Fruit fly (Drosophila melanogaster) whole organism, pupa: ENCODE data around the gene SkpA.
"Not testable (repeated sequence)": the region's sequence is repeated elsewhere in the genome, so short reads cannot be mapped to it uniquely, and the experiment has no call there.

ENCODE experiments used
- CG10348 ChIP-seq: fragments of 200-800 bp; sonication (Bioruptor generic); IDR thresholded peaks from 2 replicates; pipeline ENCODE4 v1.3.6; 2022; ENCODE audit warnings: missing biosample characterization, missing genetic modification characterization
- CG12605 ChIP-seq: fragments of 200-800 bp; sonication (Bioruptor generic); IDR thresholded peaks from 2 replicates; pipeline ENCODE4 v1.3.6; 2022; ENCODE audit warnings: missing biosample characterization, missing genetic modification characterization
- CG13204 ChIP-seq: fragments of 200-800 bp; sonication (Bioruptor generic); optimal IDR thresholded peaks from 2 replicates; lab custom pipeline; 2018; ENCODE audit warnings: missing biosample characterization, mild to moderate bottlenecking, missing genetic modification characterization, moderate library complexity
- CG14655 ChIP-seq: fragments of 200-800 bp; sonication (Bioruptor generic); optimal IDR thresholded peaks from 3 replicates; lab custom pipeline; 2017; ENCODE audit warnings: mild to moderate bottlenecking, missing biosample characterization, missing genetic modification reagents, missing genetic modification characterization
- CG15710 ChIP-seq: fragments of 200-800 bp; sonication (Bioruptor generic); optimal IDR thresholded peaks from 2 replicates; lab custom pipeline; 2018; ENCODE audit warnings: missing biosample characterization, mild to moderate bottlenecking, missing genetic modification characterization, moderate library complexity
- CG17806 ChIP-seq: fragments of 200-800 bp; sonication (Bioruptor generic); optimal IDR thresholded peaks from 2 replicates; lab custom pipeline; 2018; ENCODE audit warnings: missing biosample characterization, mild to moderate bottlenecking, missing genetic modification characterization, moderate library complexity
- CG32121 ChIP-seq: fragments of 200-800 bp; sonication (Bioruptor generic); IDR thresholded peaks from 2 replicates; pipeline ENCODE4 v1.3.6; 2022; ENCODE audit warnings: missing biosample characterization, missing genetic modification characterization
- CG34367 ChIP-seq: fragments of 200-800 bp; sonication (Bioruptor generic); optimal IDR thresholded peaks from 2 replicates; lab custom pipeline; 2018; ENCODE audit warnings: missing biosample characterization, mild to moderate bottlenecking, missing genetic modification characterization
- CG4496 ChIP-seq: fragments of 200-800 bp; sonication (Bioruptor generic); IDR thresholded peaks from 3 replicates; pipeline ENCODE4 v1.3.6; 2022; ENCODE audit warnings: missing biosample characterization, missing genetic modification characterization
- CG8159 ChIP-seq: fragments of 200-800 bp; sonication (Bioruptor generic); optimal IDR thresholded peaks from 3 replicates; lab custom pipeline; 2018; ENCODE audit warnings: missing biosample characterization, mild to moderate bottlenecking, missing genetic modification characterization, moderate library complexity
- CG8301 ChIP-seq: fragments of 200-800 bp; sonication (Bioruptor generic); optimal IDR thresholded peaks from 2 replicates; lab custom pipeline; 2018; ENCODE audit warnings: missing biosample characterization, mild to moderate bottlenecking, missing genetic modification characterization
- CG9948 ChIP-seq: fragments of 200-800 bp; sonication (Bioruptor generic); optimal IDR thresholded peaks from 2 replicates; lab custom pipeline; 2018; ENCODE audit warnings: missing biosample characterization, mild to moderate bottlenecking, missing genetic modification characterization, moderate library complexity
- D1 ChIP-seq: fragments of 200-800 bp; sonication (Bioruptor generic); optimal IDR thresholded peaks from 2 replicates; lab custom pipeline; 2018; ENCODE audit warnings: missing biosample characterization, mild to moderate bottlenecking, missing genetic modification characterization, moderate library complexity
- EcR ChIP-seq: fragments of 200-800 bp; sonication (Bioruptor generic); optimal IDR thresholded peaks from 3 replicates; lab custom pipeline; 2019; ENCODE audit warnings: missing biosample characterization, missing genetic modification characterization, mild to moderate bottlenecking, moderate library complexity, missing genetic modification reagents
- Ets98B ChIP-seq: fragments of 200-800 bp; sonication (Bioruptor generic); IDR thresholded peaks from 2 replicates; pipeline ENCODE4 v1.3.6; 2022; ENCODE audit warnings: missing biosample characterization, missing genetic modification characterization
- Pif1A ChIP-seq: fragments of 200-800 bp; sonication (Bioruptor generic); optimal IDR thresholded peaks from 3 replicates; lab custom pipeline; 2016; ENCODE audit warnings: missing biosample characterization, missing genetic modification characterization
- Pif1B ChIP-seq: fragments of 200-800 bp; sonication (Bioruptor generic); optimal IDR thresholded peaks from 3 replicates; lab custom pipeline; 2016; ENCODE audit warnings: missing biosample characterization, missing genetic modification characterization
- Snoo ChIP-seq: fragments of 200-800 bp; sonication (Bioruptor generic); optimal IDR thresholded peaks from 3 replicates; lab custom pipeline; 2017; ENCODE audit warnings: missing biosample characterization, mild to moderate bottlenecking, missing genetic modification characterization, inconsistent platforms
- fd96Ca ChIP-seq: fragments of 200-800 bp; sonication (Bioruptor generic); IDR thresholded peaks from 3 replicates; pipeline ENCODE4 v1.3.6; 2022; ENCODE audit warnings: missing biosample characterization, missing genetic modification characterization
- gl ChIP-seq: fragments of 200-800 bp; sonication (Bioruptor generic); optimal IDR thresholded peaks from 2 replicates; lab custom pipeline; 2018; ENCODE audit warnings: missing biosample characterization, mild to moderate bottlenecking, missing genetic modification characterization
- rn ChIP-seq: fragments of 200-800 bp; sonication (Bioruptor generic); IDR thresholded peaks from 2 replicates; pipeline ENCODE4 v1.3.6; 2022; ENCODE audit warnings: missing biosample characterization, missing genetic modification characterization

Gene SkpA

dm6 chrX:635495-636142, 20.3 kb upstream of the SkpA start, which contains the start of gene Dredd:
Gene Dredd, minus strand, starts transcription at chrX:635545.
- TF ChIP-seq EcR (no peak), CG8301 (tag; lab: Kevin White, UChicago) (no peak), Pif1B (GFP tag; lab: Kevin White, UChicago) (no peak), gl (tag; lab: Kevin White, UChicago) (no peak), Pif1A (GFP tag; lab: Kevin White, UChicago) (no peak), CG15710 (no peak), fd96Ca (no peak), CG13204 (GFP tag; lab: Kevin White, UChicago) (no peak), CG9948 (tag; lab: Kevin White, UChicago) (no peak), rn (GFP tag; lab: Robert Waterston, UW) (no peak)

DNA sequence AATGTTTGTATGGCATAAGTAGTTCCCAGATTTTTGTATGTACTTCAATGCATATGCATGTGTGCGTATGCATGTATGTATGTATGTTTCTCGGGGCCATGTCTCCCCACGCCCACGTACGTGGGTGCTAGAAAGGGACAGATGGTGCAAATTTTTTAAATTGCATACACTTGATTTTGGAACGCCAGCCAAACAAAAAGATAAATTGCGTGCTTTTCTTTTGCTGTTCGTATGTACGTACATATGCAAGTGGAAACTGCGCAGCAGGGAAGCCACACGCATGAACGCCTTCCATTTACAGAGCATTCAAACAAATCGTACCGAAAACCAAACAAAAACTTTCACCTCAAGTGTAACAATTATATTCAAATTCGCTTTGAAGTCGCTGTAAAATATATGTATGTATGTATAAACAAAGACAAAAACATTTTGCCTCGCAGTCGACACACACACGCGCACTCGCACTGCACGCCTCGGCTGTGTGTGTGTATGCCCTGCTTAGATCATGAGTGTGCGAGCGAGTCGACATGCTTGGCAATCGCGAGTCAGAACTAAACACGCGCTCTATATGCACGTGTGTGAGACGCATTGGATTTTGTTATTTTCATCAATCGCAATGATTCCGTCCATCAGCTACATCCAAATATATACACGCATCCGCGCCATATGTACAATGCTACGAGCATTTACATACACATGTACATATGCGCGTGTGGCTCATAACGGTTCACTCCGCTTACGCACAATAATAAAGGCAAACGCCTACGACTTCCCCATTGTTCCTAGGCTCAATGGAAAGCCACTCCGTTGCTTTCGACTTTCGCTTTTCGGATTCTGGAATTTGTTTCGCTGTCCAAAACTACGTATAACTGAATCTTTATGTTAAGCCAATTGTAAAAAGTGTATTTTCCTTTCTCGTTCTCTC, 19.0 kb upstream of the SkpA start:
- TF ChIP-seq Ets98B (peak; percentile 39; the same call in 1 of the 2 replicates), Snoo (no peak)

DNA sequence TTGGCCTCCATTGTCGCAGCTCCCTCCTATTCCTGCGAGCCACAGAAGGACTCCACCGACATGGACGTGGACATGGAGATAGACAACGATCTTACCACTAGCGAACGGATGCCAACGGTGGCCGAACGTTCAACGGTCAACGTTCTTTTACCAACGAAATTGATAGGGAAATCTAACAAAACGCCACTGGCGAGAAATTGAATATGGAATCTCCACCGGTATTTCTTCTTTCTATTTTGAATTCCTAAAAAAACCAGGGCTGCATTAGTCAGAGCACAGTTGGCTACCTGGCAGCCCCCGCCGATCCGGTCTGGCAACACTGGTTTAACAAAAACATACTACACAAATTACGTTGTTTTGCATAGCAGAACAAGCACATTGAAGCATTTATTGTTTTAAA, 11.5 kb upstream of the SkpA start, which contains the start of gene CG13367:
Gene CG13367 (plus strand): TSS at position 301 of the 400 bp plus-strand sequence.
- TF ChIP-seq fd96Ca; EcR; rn (GFP tag; lab: Robert Waterston, UW): not testable (repeated sequence)

DNA sequence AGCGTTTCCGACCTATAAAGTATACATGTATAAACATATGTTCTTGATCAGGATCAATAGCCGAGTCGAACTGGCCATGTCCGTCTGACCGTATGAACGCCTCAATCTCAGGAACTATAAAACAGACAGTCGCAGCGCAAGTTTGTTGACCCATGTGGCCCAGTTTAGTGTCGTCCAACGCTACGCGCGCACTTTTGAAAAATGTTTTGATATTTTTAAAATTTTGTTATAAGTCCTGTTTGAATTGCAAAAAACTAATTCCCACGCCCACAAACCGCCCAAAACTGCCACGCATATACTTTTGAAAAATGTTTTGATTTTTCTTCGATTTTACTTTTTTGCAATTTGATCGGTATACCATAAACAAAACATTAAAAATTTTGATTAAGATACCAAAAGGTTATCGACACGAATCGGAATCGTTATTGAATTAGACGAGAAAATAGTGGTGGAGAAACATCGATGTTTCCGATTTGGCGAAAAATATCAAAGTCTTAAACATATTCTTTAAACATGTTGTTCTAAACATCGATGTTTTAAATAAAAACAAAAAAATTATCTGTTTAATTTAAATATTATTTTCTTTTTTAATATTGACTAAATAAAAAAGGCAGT, 9.4 kb upstream of the SkpA start:
- TF ChIP-seq gl (tag; lab: Kevin White, UChicago) (no peak), Ets98B (no peak), CG17806 (tag; lab: Kevin White, UChicago) (no peak), fd96Ca (no peak), EcR (peak; percentile 92), CG10348 (GFP tag; lab: Robert Waterston, UW) (no peak), CG13204 (GFP tag; lab: Kevin White, UChicago) (no peak), Pif1A (GFP tag; lab: Kevin White, UChicago) (no peak), rn (GFP tag; lab: Robert Waterston, UW) (no peak), CG15710 (no peak), CG12605 (GFP tag; lab: Robert Waterston, UW) (0 out of 2 replicates have a peak, but pooled peaks have one; percentile 9), CG14655 (GFP tag; lab: Kevin White, UChicago) (no peak), CG8301 (tag; lab: Kevin White, UChicago) (no peak)

dm6 chrX:647056-647627, 8.8 kb upstream of the SkpA start, which contains the start of gene Roc1a:
Gene Roc1a, plus strand, starts transcription at chrX:647304.
- peak; percentile 16 for TF ChIP-seq EcR
- no peak for TF ChIP-seq CG34367 (tag; lab: Kevin White, UChicago)
- peak; percentile 17; the same call in 1 of the 2 replicates for TF ChIP-seq Ets98B
- no peak for TF ChIP-seq CG14655 (GFP tag; lab: Kevin White, UChicago)

- TF ChIP-seq EcR (peak; percentile 47), CG4496 (no peak), Pif1A (GFP tag; lab: Kevin White, UChicago) (no peak), gl (tag; lab: Kevin White, UChicago) (no peak)
Observed at dm6 chrX:654221-654620, 1.7 kb upstream of the SkpA start.

DNA sequence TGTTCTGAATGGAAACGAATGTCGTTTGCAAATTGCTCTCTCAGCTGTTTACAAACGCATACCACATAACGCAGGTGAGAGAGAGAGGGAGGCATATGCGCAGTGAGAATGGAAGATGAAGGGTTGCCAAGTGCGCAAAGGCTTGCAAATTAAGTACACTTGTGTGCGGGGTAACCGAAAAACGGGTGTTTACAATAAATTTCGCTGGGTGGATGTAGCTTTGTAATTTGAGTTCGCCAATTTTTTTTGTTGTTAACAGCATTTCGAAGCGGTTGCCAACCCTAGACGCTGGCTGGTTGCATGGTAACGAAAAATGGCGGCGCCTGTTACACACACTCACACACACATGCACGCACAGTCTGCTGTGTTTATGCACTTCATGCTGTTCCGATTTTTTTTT, 965 bp upstream of the SkpA start:
- TF ChIP-seq CG8159 (peak; percentile 90), CG4496 (peak; percentile 99), EcR (no peak), CG8301 (tag; lab: Kevin White, UChicago) (peak; percentile 93), CG12605 (GFP tag; lab: Robert Waterston, UW) (peak; percentile 97), CG34367 (tag; lab: Kevin White, UChicago) (peak; percentile 94), CG9948 (tag; lab: Kevin White, UChicago) (peak; percentile 87), Pif1A (GFP tag; lab: Kevin White, UChicago) (peak; percentile 95), CG32121 (GFP tag; lab: Robert Waterston, UW) (peak; percentile 98), CG14655 (GFP tag; lab: Kevin White, UChicago) (no peak), rn (GFP tag; lab: Robert Waterston, UW) (peak; percentile 91), CG13204 (GFP tag; lab: Kevin White, UChicago) (no peak), CG15710 (peak; percentile 94), CG10348 (GFP tag; lab: Robert Waterston, UW) (peak; percentile 88), D1 (tag; lab: Kevin White, UChicago) (no peak), gl (tag; lab: Kevin White, UChicago) (peak; percentile 89), fd96Ca (peak; percentile 99), Pif1B (GFP tag; lab: Kevin White, UChicago) (peak; percentile 94), CG17806 (tag; lab: Kevin White, UChicago) (peak; percentile 91), Ets98B (peak; percentile 99), Snoo (peak; percentile 95)
